Fruit fly (Drosophila melanogaster) whole organism, wandering third instar larva: ENCODE data around the gene Pss.

Experiments used
- Abd-B ChIP-seq: fragments of >200 bp; optimal IDR thresholded peaks from 2 replicates; lab custom pipeline; 2017; ENCODE audit warnings: missing biosample characterization, missing genetic modification characterization
- CG32264 ChIP-seq: fragments of 200-800 bp; sonication (Bioruptor generic); optimal IDR thresholded peaks from 2 replicates; lab custom pipeline; 2016; ENCODE audit warnings: missing biosample characterization, missing genetic modification characterization
- CG9705 ChIP-seq: fragments of 200-800 bp; sonication (Bioruptor generic); optimal IDR thresholded peaks from 2 replicates; lab custom pipeline; 2018; ENCODE audit warnings: missing biosample characterization, mild to moderate bottlenecking, missing genetic modification characterization
- CrebA ChIP-seq: fragments of 200-800 bp; sonication (Bioruptor generic); optimal IDR thresholded peaks from 2 replicates; lab custom pipeline; 2016; ENCODE audit warnings: missing biosample characterization, mild to moderate bottlenecking, missing genetic modification characterization, borderline replicate concordance
- Dfd ChIP-seq: fragments of >200 bp; optimal IDR thresholded peaks from 2 replicates; lab custom pipeline; 2017; ENCODE audit warnings: missing biosample characterization, missing genetic modification characterization
- Dif ChIP-seq: fragments of 200-275, 200-300 bp; sonication (Bioruptor generic); optimal IDR thresholded peaks from 2 replicates; lab custom pipeline; 2018; ENCODE audit warnings: missing biosample characterization, missing genetic modification characterization; ENCODE audit not compliant: partially characterized antibody
- GATAd ChIP-seq: sonication (Bioruptor generic); optimal IDR thresholded peaks from 2 replicates; lab custom pipeline; 2016; ENCODE audit warnings: missing biosample characterization, missing genetic modification characterization
- HLH106 ChIP-seq: fragments of 200-800 bp; optimal IDR thresholded peaks from 3 replicates; lab custom pipeline; 2019; ENCODE audit warnings: missing biosample characterization, mild to moderate bottlenecking, missing genetic modification characterization, moderate library complexity
- Hnf4 ChIP-seq: fragments of 200-800 bp; sonication (Bioruptor generic); optimal IDR thresholded peaks from 2 replicates; lab custom pipeline; 2016; ENCODE audit warnings: missing biosample characterization, mild to moderate bottlenecking, missing genetic modification characterization
- Hr78 ChIP-seq: fragments of >200 bp; optimal IDR thresholded peaks from 2 replicates; lab custom pipeline; 2017; ENCODE audit warnings: missing biosample characterization, missing genetic modification characterization
- Hr83 ChIP-seq: fragments of 200-300 bp; sonication (Bioruptor generic); optimal IDR thresholded peaks from 2 replicates; lab custom pipeline; 2016; ENCODE audit warnings: missing biosample characterization, mild to moderate bottlenecking, missing genetic modification characterization, moderate library complexity; ENCODE audit not compliant: poor library complexity, severe bottlenecking
- Jra ChIP-seq: sonication (Bioruptor generic); optimal IDR thresholded peaks from 2 replicates; lab custom pipeline; 2016; ENCODE audit warnings: missing biosample characterization, missing genetic modification characterization
- Mio ChIP-seq: sonication (Bioruptor generic); optimal IDR thresholded peaks from 2 replicates; lab custom pipeline; 2016; ENCODE audit warnings: missing biosample characterization, missing genetic modification characterization
- Myc ChIP-seq: fragments of >200 bp; optimal IDR thresholded peaks from 2 replicates; lab custom pipeline; 2017
- N ChIP-seq: fragments of >200 bp; optimal IDR thresholded peaks from 2 replicates; lab custom pipeline; 2018; ENCODE audit warnings: missing biosample characterization, missing external identifiers, missing genetic modification characterization
- OdsH ChIP-seq: fragments of 200-800 bp; sonication (Bioruptor generic); optimal IDR thresholded peaks from 2 replicates; lab custom pipeline; 2016; ENCODE audit warnings: missing biosample characterization, mild to moderate bottlenecking, missing genetic modification characterization
- Rel ChIP-seq, 2 experiments: fragments of 200-800 bp; sonication (Bioruptor generic) in 1 of 2; optimal IDR thresholded peaks; 2 replicates in 1 of 2; 3 replicates in 1 of 2; lab custom pipeline; 2016 to 2019; ENCODE audit warnings: mild to moderate bottlenecking in 2 of 2, missing biosample characterization in 2 of 2, missing genetic modification characterization in 2 of 2, moderate library complexity in 1 of 2
- Sp1 ChIP-seq: fragments of 200-800 bp; sonication (Bioruptor generic); optimal IDR thresholded peaks from 3 replicates; lab custom pipeline; 2019; ENCODE audit warnings: missing biosample characterization, mild to moderate bottlenecking, missing genetic modification characterization, moderate library complexity
- Vsx2 ChIP-seq: fragments of 200-300, 225-300 bp; sonication (Bioruptor generic); optimal IDR thresholded peaks from 2 replicates; lab custom pipeline; 2018; ENCODE audit warnings: missing biosample characterization, missing genetic modification characterization; ENCODE audit not compliant: partially characterized antibody
- br ChIP-seq: fragments of 200-800 bp; sonication (Bioruptor generic); optimal IDR thresholded peaks from 2 replicates; lab custom pipeline; 2016; ENCODE audit warnings: missing biosample characterization, missing genetic modification characterization
- brk ChIP-seq: fragments of 200-800 bp; sonication (Bioruptor generic); optimal IDR thresholded peaks from 2 replicates; lab custom pipeline; 2016; ENCODE audit warnings: missing biosample characterization, mild to moderate bottlenecking, missing genetic modification characterization
- dl ChIP-seq, 2 experiments: fragments of 175-275, 200-275 bp in 1 of 2; fragments of 200-275 bp in 1 of 2; sonication (Bioruptor generic); optimal IDR thresholded peaks; lab custom pipeline; 2018; ENCODE audit warnings: mild to moderate bottlenecking in 2 of 2, missing biosample characterization in 2 of 2, missing genetic modification characterization in 2 of 2, moderate library complexity in 2 of 2; ENCODE audit not compliant: partially characterized antibody in 2 of 2, insufficient read depth in 1 of 2
- dmrt93B ChIP-seq: fragments of 200-800 bp; sonication (Bioruptor generic); optimal IDR thresholded peaks from 2 replicates; lab custom pipeline; 2018; ENCODE audit warnings: missing biosample characterization, mild to moderate bottlenecking, missing genetic modification characterization
- dsf ChIP-seq: sonication (Bioruptor generic); optimal IDR thresholded peaks from 2 replicates; lab custom pipeline; 2016; ENCODE audit warnings: missing biosample characterization, missing genetic modification characterization, borderline replicate concordance
- ey ChIP-seq: fragments of 200-800 bp; sonication (Bioruptor generic); optimal IDR thresholded peaks from 2 replicates; lab custom pipeline; 2016; ENCODE audit warnings: missing biosample characterization, missing genetic modification characterization
- foxo ChIP-seq, 2 experiments: fragments of 200-800 bp; sonication (Bioruptor generic); optimal IDR thresholded peaks; 2 replicates in 1 of 2; 3 replicates in 1 of 2; lab custom pipeline; 2016 to 2017; ENCODE audit warnings: missing biosample characterization in 2 of 2, missing genetic modification characterization in 2 of 2
- fru ChIP-seq: fragments of 200-800 bp; sonication (Bioruptor generic); optimal IDR thresholded peaks from 3 replicates; lab custom pipeline; 2016; ENCODE audit warnings: missing biosample characterization, mild to moderate bottlenecking, missing genetic modification characterization
- h ChIP-seq: fragments of 200-800 bp; sonication (Bioruptor generic); optimal IDR thresholded peaks from 3 replicates; lab custom pipeline; 2016; ENCODE audit warnings: missing biosample characterization, mild to moderate bottlenecking, missing genetic modification characterization
- jim ChIP-seq: fragments of 175-275, 200-325 bp; sonication (Bioruptor generic); optimal IDR thresholded peaks from 2 replicates; lab custom pipeline; 2016; ENCODE audit warnings: missing biosample characterization, mild to moderate bottlenecking, missing genetic modification characterization
- lola ChIP-seq: fragments of >200 bp; optimal IDR thresholded peaks from 2 replicates; lab custom pipeline; 2017; ENCODE audit warnings: missing biosample characterization, missing genetic modification characterization
- pan ChIP-seq: fragments of >200 bp; optimal IDR thresholded peaks from 2 replicates; lab custom pipeline; 2017
- psq ChIP-seq: fragments of 200-800 bp; sonication (Bioruptor generic); optimal IDR thresholded peaks from 3 replicates; lab custom pipeline; 2017; ENCODE audit warnings: missing biosample characterization, mild to moderate bottlenecking, missing genetic modification characterization, moderate library complexity
- rgr ChIP-seq: fragments of 200-800 bp; sonication (Bioruptor generic); optimal IDR thresholded peaks from 3 replicates; lab custom pipeline; 2016; ENCODE audit warnings: missing biosample characterization, mild to moderate bottlenecking, missing genetic modification characterization
- sage ChIP-seq: fragments of 200-800 bp; sonication (Bioruptor generic); optimal IDR thresholded peaks from 2 replicates; lab custom pipeline; 2016; ENCODE audit warnings: missing biosample characterization, mild to moderate bottlenecking, missing genetic modification characterization
- sv ChIP-seq: fragments of 200-800 bp; sonication (Bioruptor generic); optimal IDR thresholded peaks from 3 replicates; lab custom pipeline; 2016; ENCODE audit warnings: missing biosample characterization, missing genetic modification characterization
- tai ChIP-seq: sonication (Bioruptor generic); optimal IDR thresholded peaks from 2 replicates; lab custom pipeline; 2016; ENCODE audit warnings: missing biosample characterization, missing genetic modification characterization
- usp ChIP-seq: fragments of >200 bp; optimal IDR thresholded peaks from 2 replicates; lab custom pipeline; 2017; ENCODE audit warnings: missing biosample characterization, missing genetic modification characterization
- woc ChIP-seq: sonication (Bioruptor generic); optimal IDR thresholded peaks from 2 replicates; lab custom pipeline; 2016; ENCODE audit warnings: missing biosample characterization, mild to moderate bottlenecking, missing genetic modification characterization

Pss gene

DNA sequence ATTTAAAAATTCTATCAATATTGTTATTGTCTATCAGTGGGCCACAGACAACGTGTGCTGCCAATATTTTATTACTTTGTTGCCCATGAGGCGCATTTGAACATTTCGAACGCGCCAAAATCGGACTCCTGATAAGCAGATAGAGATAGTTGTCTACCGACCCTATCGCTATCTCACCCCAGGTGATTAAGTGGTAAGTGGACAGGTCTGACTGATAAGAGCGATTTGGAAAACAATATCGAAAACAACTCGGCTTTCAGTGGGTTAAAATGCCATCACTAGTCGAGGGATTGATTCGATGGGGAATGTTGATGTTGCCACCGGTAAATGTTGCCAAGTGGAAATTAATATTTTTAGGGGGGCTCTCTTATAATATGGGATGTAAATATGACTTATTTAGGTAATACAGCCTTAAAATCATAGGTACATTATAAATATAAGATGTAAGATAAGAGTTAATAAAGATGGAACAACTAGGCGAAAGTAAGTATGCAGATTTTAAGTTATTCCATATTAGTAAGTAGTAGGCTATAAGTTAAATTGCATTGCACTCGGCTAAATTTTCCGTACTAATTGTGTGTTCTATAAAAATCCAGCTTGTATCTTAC is 34.3 kb downstream of the Pss start, which contains the start of gene ND-39:
Gene ND-39, plus strand, starts transcription at position 558 of the 608 bp plus-strand sequence.
- TF ChIP-seq br (GFP tag; lab: Kevin White, UChicago) = no peak
- no peak for TF ChIP-seq Sp1 (GFP tag; lab: Kevin White, UChicago)
- no peak for TF ChIP-seq Hnf4 (GFP tag; lab: Kevin White, UChicago)
- peak; percentile 17 for TF ChIP-seq h (GFP tag; lab: Kevin White, UChicago)
- TF ChIP-seq, all 38 proteins: peak for 1

DNA sequence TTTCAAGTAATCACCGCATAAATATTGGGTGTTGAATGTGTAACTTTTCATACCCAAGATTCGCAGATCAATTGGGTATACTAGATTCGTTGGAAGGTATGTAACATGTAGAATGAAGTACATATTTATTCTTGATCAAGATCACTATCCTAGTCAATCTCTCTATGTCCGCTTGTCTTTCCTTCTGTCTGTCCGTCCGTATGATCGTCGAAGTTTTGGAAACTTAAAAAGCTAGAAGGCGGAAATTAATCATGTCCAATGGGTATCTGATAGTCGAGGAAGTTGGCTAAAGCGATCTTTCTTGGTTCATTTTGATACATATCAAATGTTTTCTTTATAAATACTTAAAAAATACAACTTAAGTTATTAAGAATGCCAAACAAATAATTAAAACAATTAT is 38.3 kb downstream of the Pss start:
- TF ChIP-seq foxo (GFP tag; optimal IDR thresholded peaks at IDR 0.05; lab: Kevin White, UChicago) (no peak), Dfd (GFP tag; lab: Kevin White, UChicago) (no peak), Rel (GFP tag; optimal IDR thresholded peaks at IDR 0.05; lab: Kevin White, UChicago) (no peak), Rel (tag; optimal IDR thresholded peaks at IDR 0.05; lab: Kevin White, UChicago) (no peak), Jra (GFP tag; lab: Kevin White, UChicago) (no peak), sv (GFP tag; lab: Kevin White, UChicago) (no peak), brk (no peak), br (GFP tag; lab: Kevin White, UChicago) (no peak), Mio (GFP tag; lab: Kevin White, UChicago) (no peak), OdsH (GFP tag; lab: Kevin White, UChicago) (no peak), Dif (GFP tag; lab: Kevin White, UChicago) (no peak), Myc (no peak)

DNA sequence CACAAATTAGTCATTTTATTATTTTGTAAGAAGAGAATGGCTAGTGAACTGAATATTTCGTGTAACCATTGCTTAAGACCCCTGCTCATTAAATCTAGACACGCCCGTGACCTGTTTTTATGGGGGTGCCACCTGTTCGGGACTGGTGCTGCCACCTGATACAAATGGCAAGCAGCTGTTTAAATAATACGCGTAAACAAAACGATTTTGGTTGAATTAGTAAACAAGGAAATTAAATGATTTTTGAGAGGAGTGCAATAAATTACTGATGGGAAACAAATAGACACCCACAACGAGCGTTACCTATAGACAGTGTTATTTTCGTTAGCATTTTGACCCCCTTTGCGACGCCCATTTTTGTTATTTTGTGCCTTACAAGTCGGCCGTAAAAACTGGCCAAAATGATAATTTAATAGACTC is 51.2 kb downstream of the Pss start:
- TF ChIP-seq lola (GFP tag; lab: Kevin White, UChicago) (no peak), OdsH (GFP tag; lab: Kevin White, UChicago) (peak; percentile 88), CrebA (GFP tag; lab: Kevin White, UChicago) (no peak), CG9705 (GFP tag; lab: Kevin White, UChicago) (peak; percentile 76), N (GFP tag; lab: Kevin White, UChicago) (no peak), sv (GFP tag; lab: Kevin White, UChicago) (peak; percentile 84), usp (GFP tag; lab: Kevin White, UChicago) (no peak), br (GFP tag; lab: Kevin White, UChicago) (peak; percentile 86), h (GFP tag; lab: Kevin White, UChicago) (peak; percentile 91), HLH106 (tag; lab: Kevin White, UChicago) (peak; percentile 86), pan (lab: Kevin White, UChicago) (no peak), Dfd (GFP tag; lab: Kevin White, UChicago) (no peak), fru (GFP tag; lab: Kevin White, UChicago) (peak; percentile 83), dmrt93B (GFP tag; lab: Kevin White, UChicago) (peak; percentile 68), foxo (GFP tag; optimal IDR thresholded peaks at IDR 0.05; lab: Kevin White, UChicago) (peak; percentile 54 to 96), rgr (GFP tag; lab: Kevin White, UChicago) (peak; percentile 92), dl (GFP tag; optimal IDR thresholded peaks at IDR 0.05; lab: Kevin White, UChicago; ENCODE audit: insufficient read depth in 1 of 2, partially characterized antibody in 2 of 2) (no peak), dsf (GFP tag; lab: Kevin White, UChicago) (peak; percentile 53), brk (peak; percentile 88), psq (peak; percentile 86), sage (GFP tag; lab: Kevin White, UChicago) (peak; percentile 71), Dif (GFP tag; lab: Kevin White, UChicago) (no peak), ey (GFP tag; lab: Kevin White, UChicago) (peak; percentile 85), Jra (GFP tag; lab: Kevin White, UChicago) (peak; percentile 83), Hr83 (peak; percentile 99), Myc (no peak), Vsx2 (GFP tag; lab: Kevin White, UChicago) (no peak), jim (GFP tag; lab: Kevin White, UChicago) (peak; percentile 56), woc (peak; percentile 82), tai (peak; percentile 92), Rel (GFP tag; optimal IDR thresholded peaks at IDR 0.05; lab: Kevin White, UChicago) (peak; percentile 19), Rel (tag; optimal IDR thresholded peaks at IDR 0.05; lab: Kevin White, UChicago) (peak; percentile 75), Abd-B (GFP tag; lab: Kevin White, UChicago) (no peak), Mio (GFP tag; lab: Kevin White, UChicago) (peak; percentile 2), Hnf4 (GFP tag; lab: Kevin White, UChicago) (peak; percentile 93), Sp1 (GFP tag; lab: Kevin White, UChicago) (peak; percentile 87), CG32264 (peak; percentile 67), Hr78 (GFP tag; lab: Kevin White, UChicago) (no peak), GATAd (GFP tag; lab: Kevin White, UChicago) (peak; percentile 82)
